Fruit fly (Drosophila melanogaster) whole organism, prepupa: ENCODE results near the gene mRpL23.

Experiments used
- CG10669 ChIP-seq: fragments of 200-800 bp; sonication (Bioruptor generic); optimal IDR thresholded peaks from 3 replicates; lab custom pipeline; 2018; ENCODE audit warnings: missing biosample characterization, mild to moderate bottlenecking, missing genetic modification characterization, moderate library complexity
- CG11294 ChIP-seq: fragments of 200-800 bp; sonication (Bioruptor generic); IDR thresholded peaks from 2 replicates; pipeline ENCODE4 v1.3.6; 2022; ENCODE audit warnings: missing biosample characterization, missing genetic modification characterization
- CG11762 ChIP-seq: fragments of 200-800 bp; sonication (Bioruptor generic); optimal IDR thresholded peaks from 3 replicates; lab custom pipeline; 2016; ENCODE audit warnings: missing biosample characterization, missing genetic modification characterization; ENCODE audit not compliant: insufficient read depth
- CG1621 ChIP-seq: fragments of 200-800 bp; sonication (Bioruptor generic); optimal IDR thresholded peaks from 3 replicates; lab custom pipeline; 2018; ENCODE audit warnings: missing biosample characterization, mild to moderate bottlenecking, missing genetic modification characterization
- CG16779 ChIP-seq: fragments of 200-800 bp; sonication (Bioruptor generic); optimal IDR thresholded peaks from 3 replicates; lab custom pipeline; 2017; ENCODE audit warnings: missing biosample characterization, mild to moderate bottlenecking, missing genetic modification characterization
- CG3032 ChIP-seq: fragments of 200-800 bp; optimal IDR thresholded peaks from 2 replicates; lab custom pipeline; 2019; ENCODE audit warnings: missing biosample characterization, mild to moderate bottlenecking, missing genetic modification characterization, moderate library complexity
- CG31627 ChIP-seq: fragments of 200-800 bp; sonication (Bioruptor generic); optimal IDR thresholded peaks from 3 replicates; lab custom pipeline; 2016; ENCODE audit warnings: missing biosample characterization, missing genetic modification characterization
- CG32006 ChIP-seq: fragments of 200-800 bp; sonication (Bioruptor generic); optimal IDR thresholded peaks from 3 replicates; lab custom pipeline; 2017; ENCODE audit warnings: missing biosample characterization, mild to moderate bottlenecking, missing genetic modification characterization
- CG34406 ChIP-seq: fragments of 200-800 bp; sonication (Bioruptor generic); optimal IDR thresholded peaks from 3 replicates; lab custom pipeline; 2016; ENCODE audit warnings: missing biosample characterization, missing genetic modification characterization
- CG3919 ChIP-seq: fragments of 200-800 bp; sonication (Bioruptor generic); optimal IDR thresholded peaks from 3 replicates; lab custom pipeline; 2016; ENCODE audit warnings: missing biosample characterization, missing genetic modification characterization
- CG4318 ChIP-seq: fragments of 200-800 bp; sonication (Bioruptor generic); optimal IDR thresholded peaks from 3 replicates; lab custom pipeline; 2017; ENCODE audit warnings: missing biosample characterization, mild to moderate bottlenecking, missing genetic modification characterization
- CG6163 ChIP-seq: fragments of 200-800 bp; sonication (Bioruptor generic); IDR thresholded peaks from 3 replicates; pipeline ENCODE4 v1.3.6; 2022; ENCODE audit warnings: missing biosample characterization, missing genetic modification characterization
- CG6276 ChIP-seq: fragments of 200-800 bp; sonication (Bioruptor generic); optimal IDR thresholded peaks from 2 replicates; lab custom pipeline; 2017; ENCODE audit warnings: missing biosample characterization, mild to moderate bottlenecking, missing genetic modification characterization
- CG6792 ChIP-seq: fragments of 200-800 bp; sonication (Bioruptor generic); optimal IDR thresholded peaks from 3 replicates; lab custom pipeline; 2016; ENCODE audit warnings: missing biosample characterization, missing genetic modification characterization
- CG8319 ChIP-seq: fragments of 200-800 bp; sonication (Bioruptor generic); optimal IDR thresholded peaks from 3 replicates; lab custom pipeline; 2016; ENCODE audit warnings: missing biosample characterization, missing genetic modification characterization
- CG8632 ChIP-seq: fragments of 200-800 bp; sonication (Bioruptor generic); optimal IDR thresholded peaks from 3 replicates; lab custom pipeline; 2016; ENCODE audit warnings: missing biosample characterization, missing genetic modification characterization
- Ets21C ChIP-seq: fragments of 200-800 bp; sonication (Bioruptor generic); optimal IDR thresholded peaks from 3 replicates; lab custom pipeline; 2016; ENCODE audit warnings: missing biosample characterization, missing genetic modification characterization
- Ets96B ChIP-seq: fragments of 200-800 bp; optimal IDR thresholded peaks from 2 replicates; lab custom pipeline; 2019; ENCODE audit warnings: missing biosample characterization, mild to moderate bottlenecking, missing genetic modification characterization, moderate library complexity
- Hr38 ChIP-seq: sonication (Bioruptor generic); optimal IDR thresholded peaks from 2 replicates; lab custom pipeline; 2016; ENCODE audit warnings: missing biosample characterization, missing genetic modification characterization
- Hr39 ChIP-seq: fragments of 200-800 bp; sonication (Bioruptor generic); optimal IDR thresholded peaks from 2 replicates; lab custom pipeline; 2016; ENCODE audit warnings: missing biosample characterization, missing genetic modification characterization
- Hr4 ChIP-seq: fragments of 200-800 bp; sonication (Bioruptor generic); optimal IDR thresholded peaks from 3 replicates; lab custom pipeline; 2016; ENCODE audit warnings: missing biosample characterization, missing genetic modification characterization
- Lpt ChIP-seq: fragments of 200-800 bp; sonication (Bioruptor generic); optimal IDR thresholded peaks from 3 replicates; lab custom pipeline; 2016; ENCODE audit warnings: missing biosample characterization, missing genetic modification characterization
- Met ChIP-seq: fragments of 200-800 bp; sonication (Bioruptor generic); optimal IDR thresholded peaks from 3 replicates; lab custom pipeline; 2016; ENCODE audit warnings: missing biosample characterization, missing genetic modification characterization
- OdsH ChIP-seq: fragments of 200-800 bp; sonication (Bioruptor generic); optimal IDR thresholded peaks from 3 replicates; lab custom pipeline; 2016; ENCODE audit warnings: missing biosample characterization, missing genetic modification characterization
- Smox ChIP-seq: fragments of 200-800 bp; sonication (Bioruptor generic); optimal IDR thresholded peaks from 3 replicates; lab custom pipeline; 2016; ENCODE audit warnings: missing biosample characterization, missing genetic modification characterization
- Sox102F ChIP-seq: fragments of 200-800 bp; sonication (Bioruptor generic); optimal IDR thresholded peaks from 2 replicates; lab custom pipeline; 2016; ENCODE audit warnings: missing biosample characterization, mild to moderate bottlenecking, missing genetic modification characterization
- Sox15 ChIP-seq: fragments of 200-800 bp; sonication (Bioruptor generic); optimal IDR thresholded peaks from 3 replicates; lab custom pipeline; 2016; ENCODE audit warnings: missing biosample characterization, missing genetic modification characterization
- acj6 ChIP-seq: fragments of 200-800 bp; sonication (Bioruptor generic); optimal IDR thresholded peaks from 3 replicates; lab custom pipeline; 2016; ENCODE audit warnings: missing biosample characterization, missing genetic modification characterization
- cyc ChIP-seq: fragments of 200-800 bp; sonication (Bioruptor generic); optimal IDR thresholded peaks from 3 replicates; lab custom pipeline; 2016; ENCODE audit warnings: missing biosample characterization, missing genetic modification characterization
- dsx ChIP-seq: fragments of 200-800 bp; optimal IDR thresholded peaks from 3 replicates; lab custom pipeline; 2019; ENCODE audit warnings: missing biosample characterization, mild to moderate bottlenecking, missing genetic modification characterization, moderate library complexity; ENCODE audit not compliant: poor library complexity, severe bottlenecking
- fd59A ChIP-seq: fragments of 200-800 bp; sonication (Bioruptor generic); optimal IDR thresholded peaks from 2 replicates; lab custom pipeline; 2017; ENCODE audit warnings: missing biosample characterization, mild to moderate bottlenecking, missing genetic modification characterization, missing genetic modification reagents
- fd85E ChIP-seq: fragments of 200-800 bp; sonication (Bioruptor generic); optimal IDR thresholded peaks from 3 replicates; lab custom pipeline; 2016; ENCODE audit warnings: missing biosample characterization, missing genetic modification characterization
- fkh ChIP-seq: fragments of 200-800 bp; sonication (Bioruptor generic); optimal IDR thresholded peaks from 3 replicates; lab custom pipeline; 2017; ENCODE audit warnings: missing biosample characterization, mild to moderate bottlenecking, missing genetic modification characterization, moderate library complexity
- lz ChIP-seq: fragments of 200-800 bp; sonication (Bioruptor generic); optimal IDR thresholded peaks from 3 replicates; lab custom pipeline; 2016; ENCODE audit warnings: missing biosample characterization, missing genetic modification characterization
- salr ChIP-seq, 2 experiments: fragments of 200-800 bp; sonication (Bioruptor generic); optimal IDR thresholded peaks; 3 replicates each; lab custom pipeline; 2016 to 2018; ENCODE audit warnings: missing biosample characterization in 2 of 2, missing genetic modification characterization in 2 of 2, mild to moderate bottlenecking in 1 of 2
- spab ChIP-seq: fragments of 200-800 bp; sonication (Bioruptor generic); optimal IDR thresholded peaks from 2 replicates; lab custom pipeline; 2017; ENCODE audit warnings: missing biosample characterization, mild to moderate bottlenecking, missing genetic modification characterization, missing genetic modification reagents
- ss ChIP-seq, 2 experiments: fragments of 200-800 bp; sonication (Bioruptor generic); optimal IDR thresholded peaks; 2 replicates in 1 of 2; 3 replicates in 1 of 2; lab custom pipeline; 2017 to 2018; ENCODE audit warnings: mild to moderate bottlenecking in 2 of 2, missing biosample characterization in 2 of 2, missing genetic modification characterization in 2 of 2, moderate library complexity in 1 of 2

Gene mRpL23

DNA sequence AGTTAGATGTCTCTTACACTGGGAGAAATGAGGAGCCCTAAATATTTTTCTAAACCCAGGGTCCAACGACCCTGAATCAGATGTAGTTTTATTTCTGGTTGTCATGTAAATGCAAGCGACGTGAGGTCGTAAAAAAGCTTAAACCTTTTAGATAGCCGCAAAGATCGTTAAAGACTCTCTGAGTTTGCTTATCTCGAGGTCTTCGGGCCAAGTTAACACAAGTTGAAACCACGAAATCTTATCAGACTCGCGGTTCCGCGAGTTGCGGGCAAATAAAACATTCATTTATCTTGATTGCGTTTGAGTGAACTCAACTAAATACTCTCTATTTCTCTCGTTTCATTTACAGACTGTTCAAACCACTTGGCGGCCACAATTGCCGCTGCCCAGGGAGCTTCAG lies 28.7 kb upstream of the mRpL23 start:
- TF ChIP-seq CG4318 (GFP tag; lab: Kevin White, UChicago): no peak
- TF ChIP-seq CG6792 (GFP tag; lab: Kevin White, UChicago): no peak
- TF ChIP-seq Hr39: no peak
- no peak for TF ChIP-seq CG34406 (GFP tag; lab: Kevin White, UChicago)
- TF ChIP-seq CG16779 (tag; lab: Kevin White, UChicago): no peak
- no peak for TF ChIP-seq Ets96B
- TF ChIP-seq CG3919 (GFP tag; lab: Kevin White, UChicago): no peak
- no peak for TF ChIP-seq Smox (GFP tag; lab: Kevin White, UChicago)
- TF ChIP-seq Met (GFP tag; lab: Kevin White, UChicago): no peak
- no peak for TF ChIP-seq CG32006
- TF ChIP-seq Hr4 (GFP tag; lab: Kevin White, UChicago): no peak
- TF ChIP-seq CG11762: no peak
- no peak for TF ChIP-seq spab (GFP tag; lab: Kevin White, UChicago)
- TF ChIP-seq, all 60 proteins: peak for 0

DNA sequence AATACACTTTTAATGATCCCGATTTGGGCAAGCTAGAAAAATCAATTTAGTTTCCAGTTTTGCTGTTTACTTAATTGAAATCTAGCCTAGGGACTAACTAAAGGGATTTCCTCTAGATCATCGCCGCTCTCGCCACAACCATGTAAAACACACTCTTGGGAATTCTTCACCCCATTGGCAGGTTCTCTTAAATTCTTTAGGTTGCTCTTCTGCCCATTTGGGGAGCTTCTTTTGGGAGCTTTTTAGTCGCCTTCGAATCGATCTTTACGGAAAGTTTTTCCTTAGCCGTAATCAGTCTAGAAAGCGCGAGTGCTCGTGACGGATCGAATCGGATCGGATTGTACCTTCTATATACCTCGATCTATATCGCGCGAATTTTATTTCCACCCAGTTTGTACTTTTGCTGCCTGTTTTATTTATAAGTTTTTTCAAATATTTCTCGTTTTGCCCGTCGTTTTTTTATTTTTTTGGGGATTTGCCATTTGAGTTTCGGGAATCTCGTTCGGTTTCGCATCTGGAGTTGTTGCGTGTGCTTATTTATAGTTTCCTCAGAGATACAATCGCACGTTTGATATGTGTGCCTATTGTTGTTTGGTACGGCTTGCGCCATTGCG lies 26.8 kb upstream of the mRpL23 start:
- TF ChIP-seq CG34406 (GFP tag; lab: Kevin White, UChicago) (no peak), fd85E (GFP tag; lab: Kevin White, UChicago) (no peak), CG8319 (no peak), Lpt (no peak), Met (GFP tag; lab: Kevin White, UChicago) (no peak), CG6276 (no peak)

DNA sequence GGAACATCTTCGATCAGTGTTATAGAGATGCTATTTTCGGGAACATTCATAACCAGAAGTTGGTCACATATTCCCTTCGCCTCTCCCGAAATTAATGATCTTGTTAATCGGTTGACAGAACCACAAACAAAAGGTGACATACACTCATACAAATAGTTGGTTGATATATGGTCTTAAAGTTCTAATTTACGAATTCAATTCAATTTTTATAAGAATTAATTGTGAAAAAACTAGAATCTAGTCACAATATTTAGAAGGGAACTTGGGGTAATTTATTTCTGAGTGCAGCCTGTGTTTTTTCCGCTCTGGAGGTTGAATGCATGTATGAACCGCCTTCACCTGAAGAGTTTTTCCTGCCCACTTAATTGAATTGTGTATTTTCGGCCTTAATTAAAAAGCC lies 26.3 kb upstream of the mRpL23 start:
- TF ChIP-seq CG6163 (GFP tag; lab: Robert Waterston, UW): no peak
- TF ChIP-seq CG1621 (tag; lab: Kevin White, UChicago): no peak
- TF ChIP-seq CG6792 (GFP tag; lab: Kevin White, UChicago): no peak
- no peak for TF ChIP-seq ss (GFP tag; optimal IDR thresholded peaks at IDR 0.05; lab: Kevin White, UChicago)
- no peak for TF ChIP-seq CG11762
- no peak for TF ChIP-seq lz
- TF ChIP-seq cyc: no peak
- no peak for TF ChIP-seq OdsH (GFP tag; lab: Kevin White, UChicago)
- no peak for TF ChIP-seq Sox15 (GFP tag; lab: Kevin White, UChicago)
- TF ChIP-seq spab (GFP tag; lab: Kevin White, UChicago): no peak
- no peak for TF ChIP-seq Ets21C (GFP tag; lab: Kevin White, UChicago)
- TF ChIP-seq fd85E (GFP tag; lab: Kevin White, UChicago): no peak
- TF ChIP-seq acj6 (GFP tag; lab: Kevin White, UChicago): no peak
- TF ChIP-seq CG8319: no peak
- no peak for TF ChIP-seq Hr4 (GFP tag; lab: Kevin White, UChicago)
- TF ChIP-seq Sox102F: no peak
- TF ChIP-seq salr (GFP tag; optimal IDR thresholded peaks at IDR 0.05; lab: Kevin White, UChicago): no peak
- TF ChIP-seq CG8632: no peak
- no peak for TF ChIP-seq Lpt
- TF ChIP-seq Hr38 (GFP tag; lab: Kevin White, UChicago): no peak
- TF ChIP-seq, all 60 proteins: peak for 0

DNA sequence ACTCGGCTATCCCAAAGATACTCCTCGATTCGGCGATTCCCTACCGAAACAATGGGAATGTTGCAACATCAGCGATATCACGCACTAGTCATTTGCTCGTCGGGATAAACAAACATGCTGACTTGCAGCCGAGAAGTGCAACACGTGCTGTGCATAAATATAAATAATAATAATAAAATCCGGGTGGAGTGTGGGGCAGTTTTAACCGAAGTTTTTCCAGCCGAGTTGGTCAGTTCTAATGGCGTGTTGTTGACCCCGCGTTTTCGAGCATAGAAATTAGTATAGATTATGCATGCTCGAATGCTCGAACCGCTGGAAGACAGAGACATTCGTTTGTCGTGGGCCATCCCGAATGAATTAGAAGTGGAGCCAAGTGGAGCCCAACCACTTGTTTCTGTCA lies 25.1 kb upstream of the mRpL23 start:
- TF ChIP-seq CG11294 (no peak), cyc (no peak), CG31627 (GFP tag; lab: Kevin White, UChicago) (no peak), spab (GFP tag; lab: Kevin White, UChicago) (no peak), dsx (no peak), CG6792 (GFP tag; lab: Kevin White, UChicago) (no peak), CG3919 (GFP tag; lab: Kevin White, UChicago) (no peak), fd85E (GFP tag; lab: Kevin White, UChicago) (no peak), fkh (GFP tag; lab: Kevin White, UChicago) (no peak), fd59A (GFP tag; lab: Kevin White, UChicago) (no peak), CG10669 (no peak), Sox102F (no peak), CG3032 (tag; lab: Kevin White, UChicago) (no peak)
